Fruit fly (Drosophila melanogaster): Measurements from ENCODE around the gene CG7778.

Gene CG7778

dm6 chr2L:8392298-8392697 lies 45.9 kb downstream of the CG7778 start, which contains the start of gene CG42820:
TSS of gene CG42820 (minus strand) at chr2L:8392398.
- TF ChIP-seq Sox14 (GFP tag; optimal IDR thresholded peaks at IDR 0.05) (no peak), CG11902 (GFP tag; optimal IDR thresholded peaks at IDR 0.05) (no peak), Blimp-1 (GFP tag; optimal IDR thresholded peaks at IDR 0.05) (no peak), salr (GFP tag; optimal IDR thresholded peaks at IDR 0.05) (no peak), cyc (GFP tag; optimal IDR thresholded peaks at IDR 0.05) (no peak), CG4318 (GFP tag; optimal IDR thresholded peaks at IDR 0.05) (no peak), Eip78C (GFP tag) (no peak), Ets21C (GFP tag; optimal IDR thresholded peaks at IDR 0.05) (no peak), OdsH (GFP tag; optimal IDR thresholded peaks at IDR 0.05) (no peak), CG8319 (GFP tag; optimal IDR thresholded peaks at IDR 0.05) (no peak), CG15336 (GFP tag; IDR thresholded peaks at IDR 0.05) (no peak), Lpt (GFP tag; optimal IDR thresholded peaks at IDR 0.05) (no peak)

- no peak for TF ChIP-seq CG11762 (GFP tag; optimal IDR thresholded peaks at IDR 0.05; ENCODE audit: insufficient read depth)
- no peak for TF ChIP-seq fd59A (GFP tag; optimal IDR thresholded peaks at IDR 0.05)
These were observed 46.7 kb downstream of the CG7778 start, which contains the start of gene Acp29AB for dm6 chr2L:8393122-8393521. TSS of gene Acp29AB (minus strand) at chr2L:8393222.

dm6 chr2L:8394180-8394579 lies 47.8 kb downstream of the CG7778 start, which contains the start of gene lectin-29Ca:
TSS of gene lectin-29Ca (minus strand) at chr2L:8394280.
- TF ChIP-seq Hr4 (GFP tag; optimal IDR thresholded peaks at IDR 0.05) (no peak), CG6163 (GFP tag; IDR thresholded peaks at IDR 0.05) (no peak), CG6854 (GFP tag; optimal IDR thresholded peaks at IDR 0.05) (no peak), dsx (GFP tag; optimal IDR thresholded peaks at IDR 0.05; ENCODE audit: poor library complexity, severe bottlenecking) (no peak), Eip93F (GFP tag; optimal IDR thresholded peaks at IDR 0.05) (no peak), lz (GFP tag; optimal IDR thresholded peaks at IDR 0.05) (no peak), cyc (GFP tag; optimal IDR thresholded peaks at IDR 0.05) (no peak), CG9139 (GFP tag; optimal IDR thresholded peaks at IDR 0.05) (no peak), CG4318 (GFP tag; optimal IDR thresholded peaks at IDR 0.05) (no peak), Eip75B (GFP tag; optimal IDR thresholded peaks at IDR 0.05) (no peak), Lpt (GFP tag; optimal IDR thresholded peaks at IDR 0.05) (no peak), Ets21C (GFP tag; optimal IDR thresholded peaks at IDR 0.05) (no peak), pdm3 (GFP tag; optimal IDR thresholded peaks at IDR 0.05) (no peak), CG8319 (GFP tag; optimal IDR thresholded peaks at IDR 0.05) (no peak), CG3032 (tag; optimal IDR thresholded peaks at IDR 0.05) (no peak)

DNA sequence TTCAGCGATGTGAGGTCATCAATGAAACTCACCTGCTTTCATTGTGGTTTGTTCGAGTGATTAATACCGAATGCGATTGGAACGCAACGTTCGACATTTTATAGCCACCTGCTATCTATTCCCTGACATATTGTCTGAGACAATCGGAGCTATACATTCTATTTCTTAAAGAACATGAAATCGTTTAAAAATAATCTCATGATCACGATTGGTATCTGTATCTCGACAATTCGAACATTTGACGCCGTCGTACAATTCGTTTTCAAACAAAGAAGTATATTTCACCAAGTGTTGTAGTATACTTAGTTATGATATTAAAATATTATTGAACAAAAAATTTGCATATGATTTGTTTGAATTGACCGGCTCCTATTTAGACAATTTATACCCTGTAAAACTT lies 48.4 kb downstream of the CG7778 start, which contains the start of gene Peritrophin-15b:
Peritrophin-15b (minus strand) TSS at position 101 of the 400 bp plus-strand sequence.
- TF ChIP-seq spab (GFP tag; optimal IDR thresholded peaks at IDR 0.05) (no peak), CG16779 (tag; optimal IDR thresholded peaks at IDR 0.05) (no peak), net (GFP tag; optimal IDR thresholded peaks at IDR 0.05) (no peak), Hr4 (GFP tag; optimal IDR thresholded peaks at IDR 0.05) (no peak), CG4318 (GFP tag; optimal IDR thresholded peaks at IDR 0.05) (no peak), Hr38 (GFP tag; optimal IDR thresholded peaks at IDR 0.05) (no peak), Eip78C (GFP tag) (no peak), fd59A (GFP tag; optimal IDR thresholded peaks at IDR 0.05) (no peak), Sox14 (GFP tag; optimal IDR thresholded peaks at IDR 0.05) (no peak), esn (GFP tag; optimal IDR thresholded peaks at IDR 0.05) (no peak), CG9139 (GFP tag; optimal IDR thresholded peaks at IDR 0.05) (no peak), CG11294 (GFP tag; IDR thresholded peaks at IDR 0.05) (no peak), ss (GFP tag; optimal IDR thresholded peaks at IDR 0.05) (no peak)

- TF ChIP-seq Met (GFP tag; optimal IDR thresholded peaks at IDR 0.05) (no peak), Eip93F (GFP tag; optimal IDR thresholded peaks at IDR 0.05) (no peak), CG32006 (GFP tag; optimal IDR thresholded peaks at IDR 0.05) (no peak), Sox102F (GFP tag; optimal IDR thresholded peaks at IDR 0.05) (no peak)
These were observed 49.7 kb downstream of the CG7778 start, which contains the start of the genes Peritrophin-15a and CG13385 for dm6 chr2L:8395996-8396699. TSS of gene Peritrophin-15a (minus strand) at chr2L:8396096. TSS of gene CG13385 (plus strand) at chr2L:8396649.

All from whole organism, prepupa.